Worm (Caenorhabditis elegans): ENCODE data around the gene T05C1.5.

ce11 chrII:4444811-4445210, 45.8 kb downstream of the T05C1.5 start:
- TF ChIP-seq lin-39 (tag; optimal IDR thresholded peaks at IDR 0.05) (no peak), ztf-4 (tag; optimal IDR thresholded peaks at IDR 0.05) (no peak), nhr-67 (tag; optimal IDR thresholded peaks at IDR 0.05) (no peak), snpc-4 (tag; optimal IDR thresholded peaks at IDR 0.05) (no peak), ZK546.5 (tag; optimal IDR thresholded peaks at IDR 0.05) (no peak), ama-1 (optimal IDR thresholded peaks at IDR 0.05) (no peak)

All from whole organism, L3 larva.